Worm (Caenorhabditis elegans) whole organism, young adult: ENCODE measurements around the gene C14B1.8.

ENCODE experiments used
- ZK185.1 ChIP-seq: sonication (generic microtip); optimal IDR thresholded peaks from 2 replicates; lab custom pipeline; 2016; ENCODE audit warnings: mild to moderate bottlenecking, missing genetic modification characterization, missing compliant biosample characterization; ENCODE audit not compliant: poor library complexity, severe bottlenecking
- hmg-20 ChIP-seq: fragments of 200-800 bp; sonication (Bioruptor generic); IDR thresholded peaks from 2 replicates; pipeline ENCODE4 v1.3.6; 2022; ENCODE audit warnings: missing genetic modification reagents, missing genetic modification characterization, missing compliant biosample characterization
- let-607 ChIP-seq, 2 experiments: fragments of 200-800 bp in 1 of 2; sonication (Bioruptor generic) in 1 of 2; sonication (generic microtip) in 1 of 2; optimal IDR thresholded peaks; 2 replicates each; lab custom pipeline; 2016 to 2018; ENCODE audit warnings: mild to moderate bottlenecking in 2 of 2, missing compliant biosample characterization in 2 of 2, missing genetic modification characterization in 2 of 2, moderate library complexity in 2 of 2, missing genotype in 1 of 2
- zim-3 ChIP-seq: sonication (generic microtip); optimal IDR thresholded peaks from 2 replicates; lab custom pipeline; 2017; ENCODE audit warnings: mild to moderate bottlenecking, missing genetic modification characterization, moderate library complexity, missing compliant biosample characterization

ce11 chrIII:3692516-3692915 is 27.0 kb downstream of the C14B1.8 start:
- no peak for TF ChIP-seq ZK185.1 (tag; lab: Kevin White, UChicago)
- no peak for TF ChIP-seq hmg-20 (GFP tag; lab: Robert Waterston, UW)
- no peak for TF ChIP-seq let-607 (tag; optimal IDR thresholded peaks at IDR 0.05; lab: Kevin White, UChicago)
- no peak for TF ChIP-seq zim-3
